Fruit fly (Drosophila melanogaster) whole organism, embryonic: ENCODE measurements around the gene CG32537.

ENCODE experiments used
- C15 ChIP-seq: fragments of 200-800 bp; sonication (Bioruptor generic); IDR thresholded peaks from 3 replicates; pipeline ENCODE4 v1.3.6; 2022; ENCODE audit warnings: missing biosample characterization, missing genetic modification characterization
- CG1024 ChIP-seq: fragments of 200-800 bp; sonication (Bioruptor generic); IDR thresholded peaks from 2 replicates; pipeline ENCODE4 v1.3.6; 2022; ENCODE audit warnings: missing biosample characterization, missing genetic modification characterization
- CG10321 ChIP-seq: fragments of 200-800 bp; sonication (Bioruptor generic); IDR thresholded peaks from 2 replicates; pipeline ENCODE4 v1.3.6; 2022; ENCODE audit warnings: missing biosample characterization, missing genetic modification characterization
- CG10462 ChIP-seq: fragments of 200-800 bp; sonication (Bioruptor generic); optimal IDR thresholded peaks from 2 replicates; lab custom pipeline; 2016; ENCODE audit warnings: missing biosample characterization, missing genetic modification characterization
- CG10959 ChIP-seq: fragments of 200-800 bp; sonication (Bioruptor generic); IDR thresholded peaks from 2 replicates; pipeline ENCODE4 v1.3.6; 2022; ENCODE audit warnings: missing biosample characterization, missing genetic modification characterization
- CG11247 ChIP-seq: fragments of 200-800 bp; sonication (Bioruptor generic); IDR thresholded peaks from 2 replicates; pipeline ENCODE4 v1.3.6; 2022; ENCODE audit warnings: missing biosample characterization, missing genetic modification characterization
- CG1233 ChIP-seq: fragments of 200-800 bp; sonication (Bioruptor generic); optimal IDR thresholded peaks from 4 replicates; lab custom pipeline; 2018; ENCODE audit warnings: missing biosample characterization, mild to moderate bottlenecking, missing genetic modification characterization
- CG17829 ChIP-seq: fragments of 200-800 bp; optimal IDR thresholded peaks from 2 replicates; lab custom pipeline; 2019; ENCODE audit warnings: missing biosample characterization, mild to moderate bottlenecking, missing genetic modification characterization, moderate library complexity
- CG18476 ChIP-seq: fragments of 200-800 bp; sonication (Bioruptor generic); optimal IDR thresholded peaks from 2 replicates; lab custom pipeline; 2016; ENCODE audit warnings: missing biosample characterization, mild to moderate bottlenecking, missing genetic modification characterization
- CG18764 ChIP-seq: fragments of 200-800 bp; sonication (Bioruptor generic); optimal IDR thresholded peaks from 3 replicates; lab custom pipeline; 2016; ENCODE audit warnings: missing biosample characterization, missing genetic modification characterization
- CG2116 ChIP-seq: fragments of 200-800 bp; sonication (Bioruptor generic); optimal IDR thresholded peaks from 3 replicates; lab custom pipeline; 2018; ENCODE audit warnings: missing biosample characterization, mild to moderate bottlenecking, missing genetic modification characterization
- CG2199 ChIP-seq: fragments of 200-800 bp; sonication (Bioruptor generic); IDR thresholded peaks from 3 replicates; pipeline ENCODE4 v1.3.6; 2022; ENCODE audit warnings: missing biosample characterization, missing genetic modification characterization
- CG31365 ChIP-seq: fragments of 200-800 bp; sonication (Bioruptor generic); optimal IDR thresholded peaks from 2 replicates; lab custom pipeline; 2018; ENCODE audit warnings: missing biosample characterization, mild to moderate bottlenecking, missing genetic modification characterization
- CG31388 ChIP-seq: fragments of 200-800 bp; sonication (Bioruptor generic); optimal IDR thresholded peaks from 2 replicates; lab custom pipeline; 2016; ENCODE audit warnings: missing biosample characterization, missing genetic modification characterization
- CG3995 ChIP-seq: fragments of 200-800 bp; sonication (Bioruptor generic); optimal IDR thresholded peaks from 3 replicates; lab custom pipeline; 2016; ENCODE audit warnings: missing biosample characterization, missing genetic modification characterization
- CG8089 ChIP-seq: fragments of 200-800 bp; sonication (Bioruptor generic); optimal IDR thresholded peaks from 3 replicates; lab custom pipeline; 2016; ENCODE audit warnings: missing biosample characterization, missing genetic modification characterization
- CG8359 ChIP-seq: fragments of 200-800 bp; sonication (Bioruptor generic); optimal IDR thresholded peaks from 2 replicates; lab custom pipeline; 2017; ENCODE audit warnings: missing biosample characterization, mild to moderate bottlenecking, missing genetic modification characterization, borderline replicate concordance
- CG8478 ChIP-seq: fragments of >200 bp; optimal IDR thresholded peaks from 2 replicates; lab custom pipeline; 2018
- CG8944 ChIP-seq: fragments of 200-800 bp; sonication (Bioruptor generic); optimal IDR thresholded peaks from 3 replicates; lab custom pipeline; 2016; ENCODE audit warnings: missing biosample characterization, missing genetic modification characterization
- Dek ChIP-seq: fragments of 200-800 bp; sonication (Bioruptor generic); optimal IDR thresholded peaks from 3 replicates; lab custom pipeline; 2019; ENCODE audit warnings: missing biosample characterization, mild to moderate bottlenecking, missing genetic modification characterization, moderate library complexity
- Doc3 ChIP-seq: fragments of 200-800 bp; sonication (Bioruptor generic); IDR thresholded peaks from 3 replicates; pipeline ENCODE4 v1.3.6; 2022; ENCODE audit warnings: missing biosample characterization, missing genetic modification characterization; ENCODE audit not compliant: partially characterized antibody
- Dref ChIP-seq: fragments of 200-800 bp; sonication (Bioruptor generic); IDR thresholded peaks from 2 replicates; pipeline ENCODE4 v1.3.6; 2022; ENCODE audit warnings: missing biosample characterization, missing genetic modification characterization
- Elba2 ChIP-seq: fragments of 200-800 bp; sonication (Bioruptor generic); optimal IDR thresholded peaks from 3 replicates; lab custom pipeline; 2016; ENCODE audit warnings: missing biosample characterization, missing genetic modification characterization
- GATAe ChIP-seq: fragments of 200-800 bp; sonication (Bioruptor generic); conservative IDR thresholded peaks from 2 replicates; pipeline ENCODE4 v1.3.6; 2022; ENCODE audit warnings: missing biosample characterization, missing genetic modification characterization
- H2.0 ChIP-seq: fragments of 200-800 bp; sonication (Bioruptor generic); IDR thresholded peaks from 2 replicates; pipeline ENCODE4 v1.3.6; 2022; ENCODE audit warnings: missing biosample characterization, missing genetic modification characterization
- HmgZ ChIP-seq: fragments of 200-800 bp; sonication (Bioruptor generic); optimal IDR thresholded peaks from 2 replicates; lab custom pipeline; 2018; ENCODE audit warnings: missing biosample characterization, mild to moderate bottlenecking, missing genetic modification characterization
- Hsf ChIP-seq: fragments of 200-800 bp; sonication (Bioruptor generic); optimal IDR thresholded peaks from 3 replicates; lab custom pipeline; 2016; ENCODE audit warnings: missing biosample characterization, missing genetic modification characterization
- Myb ChIP-seq: fragments of 200-800 bp; sonication (Bioruptor generic); optimal IDR thresholded peaks from 2 replicates; lab custom pipeline; 2016; ENCODE audit warnings: missing biosample characterization, missing genetic modification characterization
- Taf1 ChIP-seq: fragments of 200-800 bp; sonication (Bioruptor generic); IDR thresholded peaks from 2 replicates; pipeline ENCODE4 v1.3.6; 2022; ENCODE audit warnings: missing biosample characterization, missing genetic modification characterization
- Vsx1 ChIP-seq: fragments of 200-800 bp; sonication (Bioruptor generic); optimal IDR thresholded peaks from 2 replicates; lab custom pipeline; 2017; ENCODE audit warnings: missing biosample characterization, mild to moderate bottlenecking, missing genetic modification characterization, missing genetic modification reagents
- Xrp1 ChIP-seq: fragments of 200-800 bp; sonication (Bioruptor generic); IDR thresholded peaks from 2 replicates; pipeline ENCODE4 v1.3.6; 2022; ENCODE audit warnings: missing biosample characterization, missing genetic modification characterization
- ato ChIP-seq: fragments of 200-800 bp; sonication (Bioruptor generic); IDR thresholded peaks from 2 replicates; pipeline ENCODE4 v1.3.6; 2022; ENCODE audit warnings: missing biosample characterization, missing genetic modification characterization; ENCODE audit not compliant: partially characterized antibody
- dan ChIP-seq: fragments of 200-800 bp; sonication (Bioruptor generic); IDR thresholded peaks from 2 replicates; pipeline ENCODE4 v1.3.6; 2022; ENCODE audit warnings: missing biosample characterization, missing genetic modification characterization
- dysf ChIP-seq: fragments of 200-800 bp; sonication (Bioruptor generic); IDR thresholded peaks from 3 replicates; pipeline ENCODE4 v1.3.6; 2022; ENCODE audit warnings: missing biosample characterization, missing genetic modification characterization
- ems ChIP-seq: fragments of 200-800 bp; sonication (Bioruptor generic); optimal IDR thresholded peaks from 3 replicates; lab custom pipeline; 2016; ENCODE audit warnings: missing biosample characterization, missing genetic modification characterization
- eyg ChIP-seq: fragments of 200-800 bp; sonication (Bioruptor generic); optimal IDR thresholded peaks from 3 replicates; lab custom pipeline; 2016; ENCODE audit warnings: missing biosample characterization, missing genetic modification characterization
- jumu ChIP-seq: fragments of 200-800 bp; sonication (Bioruptor generic); optimal IDR thresholded peaks from 3 replicates; lab custom pipeline; 2016; ENCODE audit warnings: missing biosample characterization, missing genetic modification characterization
- nmo ChIP-seq: fragments of 200-800 bp; sonication (Bioruptor generic); optimal IDR thresholded peaks from 2 replicates; lab custom pipeline; 2018; ENCODE audit warnings: missing biosample characterization, mild to moderate bottlenecking, missing genetic modification characterization, moderate library complexity
- pnt ChIP-seq: fragments of 200-800 bp; sonication (Bioruptor generic); optimal IDR thresholded peaks from 3 replicates; lab custom pipeline; 2016; ENCODE audit warnings: missing biosample characterization, missing genetic modification characterization
- row ChIP-seq: fragments of 200-800 bp; sonication (Bioruptor generic); IDR thresholded peaks from 3 replicates; pipeline ENCODE4 v1.3.6; 2022; ENCODE audit warnings: missing biosample characterization, missing genetic modification characterization
- sens ChIP-seq: fragments of 200-800 bp; sonication (Bioruptor generic); peaks from one replicate; lab custom pipeline; 2016; ENCODE audit warnings: missing biosample characterization, missing genetic modification characterization
- slp2 ChIP-seq: fragments of 200-800 bp; sonication (Bioruptor generic); optimal IDR thresholded peaks from 2 replicates; lab custom pipeline; 2016; ENCODE audit warnings: missing biosample characterization, missing genetic modification characterization
- so ChIP-seq: fragments of 200-800 bp; sonication (Bioruptor generic); IDR thresholded peaks from 3 replicates; pipeline ENCODE4 v1.3.6; 2022; ENCODE audit warnings: missing biosample characterization, missing genetic modification characterization
- sqz ChIP-seq: fragments of 200-800 bp; sonication (Bioruptor generic); optimal IDR thresholded peaks from 3 replicates; lab custom pipeline; 2018; ENCODE audit warnings: missing biosample characterization, mild to moderate bottlenecking, missing genetic modification characterization
- sug ChIP-seq: fragments of 200-800 bp; optimal IDR thresholded peaks from 2 replicates; lab custom pipeline; 2019; ENCODE audit warnings: missing biosample characterization, mild to moderate bottlenecking, missing genetic modification characterization, moderate library complexity
- tll ChIP-seq, 2 experiments: fragments of 200-800 bp in 1 of 2; fragments of >200 bp in 1 of 2; sonication (Bioruptor generic) in 1 of 2; optimal IDR thresholded peaks; 2 replicates each; lab custom pipeline; 2017 to 2019; ENCODE audit warnings: missing biosample characterization in 2 of 2, missing genetic modification characterization in 2 of 2, mild to moderate bottlenecking in 1 of 2, moderate library complexity in 1 of 2
- tx ChIP-seq: fragments of 200-800 bp; sonication (Bioruptor generic); optimal IDR thresholded peaks from 2 replicates; lab custom pipeline; 2016; ENCODE audit warnings: missing biosample characterization, missing genetic modification characterization
- vnd ChIP-seq: fragments of 200-800 bp; sonication (Bioruptor generic); IDR thresholded peaks from 3 replicates; pipeline ENCODE4 v1.3.6; 2022; ENCODE audit warnings: missing biosample characterization, missing genetic modification characterization; ENCODE audit not compliant: partially characterized antibody
- wdn ChIP-seq: fragments of 200-800 bp; sonication (Bioruptor generic); IDR thresholded peaks from 2 replicates; pipeline ENCODE4 v1.3.6; 2022; ENCODE audit warnings: missing biosample characterization, missing genetic modification characterization
- wor ChIP-seq: fragments of 200-800 bp; sonication (Bioruptor generic); IDR thresholded peaks from 2 replicates; pipeline ENCODE4 v1.3.6; 2022; ENCODE audit warnings: missing biosample characterization, missing genetic modification characterization
- zen2 ChIP-seq: fragments of 200-800 bp; sonication (Bioruptor generic); IDR thresholded peaks from 3 replicates; pipeline ENCODE4 v1.3.6; 2022; ENCODE audit warnings: missing biosample characterization, missing genetic modification characterization; ENCODE audit not compliant: partially characterized antibody

CG32537 gene

dm6 chrX:19289318-19289970, 13.1 kb upstream of the CG32537 start:
- TF ChIP-seq CG11247 (GFP tag; lab: Robert Waterston, UW) (peak; percentile 87), wor (GFP tag; lab: Robert Waterston, UW) (peak; percentile 83), CG2199 (GFP tag; lab: Robert Waterston, UW) (peak; percentile 92; the same call in 2 of the 3 replicates), CG10462 (GFP tag; lab: Kevin White, UChicago) (peak; percentile 82), Vsx1 (GFP tag; lab: Kevin White, UChicago) (peak; percentile 71), sens (peak; percentile 98), CG1024 (GFP tag; lab: Robert Waterston, UW) (peak; percentile 90), Taf1 (GFP tag; lab: Robert Waterston, UW) (0 out of 2 replicates have a peak, but pooled peaks have one; percentile 22), tll (GFP tag; optimal IDR thresholded peaks at IDR 0.05; lab: Kevin White, UChicago) (no peak), H2.0 (peak; percentile 94), CG1233 (GFP tag; lab: Kevin White, UChicago) (peak; percentile 86), dysf (GFP tag; lab: Robert Waterston, UW) (peak; percentile 92), CG8478 (no peak), CG10959 (peak; percentile 73), ato (GFP tag; lab: Robert Waterston, UW) (no peak), C15 (GFP tag; lab: Robert Waterston, UW) (0 out of 3 replicates have a peak, but pooled peaks have one; percentile 58), CG3995 (GFP tag; lab: Kevin White, UChicago) (peak; percentile 5), CG2116 (GFP tag; lab: Kevin White, UChicago) (peak; percentile 46), pnt (GFP tag; lab: Kevin White, UChicago) (peak; percentile 89), CG18476 (GFP tag; lab: Kevin White, UChicago) (peak; percentile 79), CG31365 (peak; percentile 67), nmo (GFP tag; lab: Kevin White, UChicago) (peak; percentile 88), sqz (peak; percentile 81), Elba2 (GFP tag; lab: Kevin White, UChicago) (no peak), CG17829 (peak; percentile 84), jumu (peak; percentile 86), ems (GFP tag; lab: Kevin White, UChicago) (peak; percentile 89), eyg (peak; percentile 72), zen2 (no peak), so (GFP tag; lab: Robert Waterston, UW) (peak; percentile 91), sug (tag; lab: Kevin White, UChicago) (peak; percentile 72), Xrp1 (GFP tag; lab: Robert Waterston, UW) (peak; percentile 92), Myb (peak; percentile 49), tx (GFP tag; lab: Kevin White, UChicago) (peak; percentile 80), CG18764 (peak; percentile 71), CG8944 (GFP tag; lab: Kevin White, UChicago) (peak; percentile 82), slp2 (GFP tag; lab: Kevin White, UChicago) (peak; percentile 81), CG8089 (peak; percentile 84), vnd (no peak), GATAe (GFP tag; lab: Robert Waterston, UW) (no peak), Dek (tag; lab: Kevin White, UChicago) (peak; percentile 73), Doc3 (GFP tag; lab: Robert Waterston, UW) (no peak), dan (GFP tag; lab: Robert Waterston, UW) (peak; percentile 49), CG8359 (GFP tag; lab: Kevin White, UChicago) (peak; percentile 72), Dref (GFP tag; lab: Robert Waterston, UW) (no peak), wdn (peak; percentile 73), HmgZ (tag; lab: Kevin White, UChicago) (peak; percentile 74), row (GFP tag; lab: Robert Waterston, UW) (peak; percentile 92), Hsf (peak; percentile 89), CG31388 (GFP tag; lab: Kevin White, UChicago) (peak; percentile 71), CG10321 (GFP tag; lab: Robert Waterston, UW) (no peak)
